Worm (Caenorhabditis elegans) whole organism, late embryonic: ENCODE data around the gene lin-29.

Experiments
- C08G9.2 ChIP-seq: sonication (generic microtip); optimal IDR thresholded peaks from 2 replicates; lab custom pipeline; 2016; ENCODE audit warnings: mild to moderate bottlenecking, missing genetic modification characterization, moderate library complexity, missing compliant biosample characterization
- C38D4.7 ChIP-seq: fragments of 200-800 bp; sonication (Bioruptor generic); optimal IDR thresholded peaks from 2 replicates; lab custom pipeline; 2018; ENCODE audit warnings: mild to moderate bottlenecking, missing genetic modification characterization, moderate library complexity, missing compliant biosample characterization
- K09A11.1 ChIP-seq: sonication (generic microtip); optimal IDR thresholded peaks from 2 replicates; lab custom pipeline; 2017; ENCODE audit warnings: antibody characterized with exemption, mild to moderate bottlenecking, missing genetic modification characterization, missing compliant biosample characterization; ENCODE audit not compliant: insufficient read depth
- Y22D7AL.16 ChIP-seq: sonication (generic microtip); optimal IDR thresholded peaks from 2 replicates; lab custom pipeline; 2016; ENCODE audit warnings: missing genetic modification characterization, missing compliant biosample characterization
- ahr-1 ChIP-seq: sonication (generic microtip); optimal IDR thresholded peaks from 2 replicates; lab custom pipeline; 2016; ENCODE audit warnings: missing genetic modification characterization, missing compliant biosample characterization
- ama-1 ChIP-seq: fragments of 150-350 bp; optimal IDR thresholded peaks from 2 replicates; lab custom pipeline; 2014
- ceh-18 ChIP-seq: sonication (generic microtip); optimal IDR thresholded peaks from 2 replicates; lab custom pipeline; 2016; ENCODE audit warnings: missing genetic modification characterization, missing compliant biosample characterization
- ceh-19 ChIP-seq: fragments of 200-800 bp; sonication (Bioruptor generic); optimal IDR thresholded peaks from 2 replicates; lab custom pipeline; 2018; ENCODE audit warnings: mild to moderate bottlenecking, missing genetic modification characterization, missing compliant biosample characterization
- ceh-2 ChIP-seq: sonication (generic microtip); optimal IDR thresholded peaks from 2 replicates; lab custom pipeline; 2016; ENCODE audit warnings: missing genotype, missing genetic modification characterization, missing compliant biosample characterization
- ceh-22 ChIP-seq: sonication (generic microtip); optimal IDR thresholded peaks from 2 replicates; lab custom pipeline; 2017; ENCODE audit warnings: missing biosample characterization, missing genetic modification characterization
- ceh-34 ChIP-seq: sonication (generic microtip); optimal IDR thresholded peaks from 2 replicates; lab custom pipeline; 2016; ENCODE audit warnings: mild to moderate bottlenecking, missing genetic modification characterization, missing compliant biosample characterization
- ceh-48 ChIP-seq: sonication (generic microtip); optimal IDR thresholded peaks from 2 replicates; lab custom pipeline; 2016; ENCODE audit warnings: missing genetic modification characterization, inconsistent platforms, missing compliant biosample characterization
- ceh-6 ChIP-seq: fragments of 200-800 bp; sonication (Bioruptor generic); optimal IDR thresholded peaks from 2 replicates; lab custom pipeline; 2018; ENCODE audit warnings: mild to moderate bottlenecking, missing genetic modification characterization, missing compliant biosample characterization
- che-1 ChIP-seq: sonication (generic microtip); optimal IDR thresholded peaks from 2 replicates; lab custom pipeline; 2016; ENCODE audit warnings: mild to moderate bottlenecking, missing genetic modification characterization, missing compliant biosample characterization
- dmd-4 ChIP-seq: sonication (generic microtip); optimal IDR thresholded peaks from 2 replicates; lab custom pipeline; 2016; ENCODE audit warnings: borderline replicate concordance, missing genetic modification characterization, missing compliant biosample characterization
- elt-2 ChIP-seq: sonication (generic microtip); optimal IDR thresholded peaks from 2 replicates; lab custom pipeline; 2016; ENCODE audit warnings: missing genetic modification reagents, missing genetic modification characterization, missing compliant biosample characterization
- ets-4 ChIP-seq: sonication (generic microtip); optimal IDR thresholded peaks from 2 replicates; lab custom pipeline; 2016; ENCODE audit warnings: missing genetic modification characterization, missing compliant biosample characterization
- fax-1 ChIP-seq: sonication (generic microtip); optimal IDR thresholded peaks from 2 replicates; lab custom pipeline; 2016; ENCODE audit warnings: missing genotype, missing genetic modification characterization, missing compliant biosample characterization
- fkh-10 ChIP-seq: fragments of 150-350 bp; optimal IDR thresholded peaks from 2 replicates; lab custom pipeline; 2014; ENCODE audit warnings: missing biosample characterization, missing genetic modification reagents, missing genetic modification characterization
- gmeb-2 ChIP-seq: sonication (generic microtip); optimal IDR thresholded peaks from 2 replicates; lab custom pipeline; 2016; ENCODE audit warnings: missing genetic modification characterization, inconsistent platforms, missing compliant biosample characterization
- hlh-13 ChIP-seq: fragments of 200-800 bp; sonication (Bioruptor generic); optimal IDR thresholded peaks from 2 replicates; lab custom pipeline; 2018; ENCODE audit warnings: mild to moderate bottlenecking, missing genetic modification characterization, missing compliant biosample characterization
- hlh-15 ChIP-seq: sonication (generic microtip); optimal IDR thresholded peaks from 2 replicates; lab custom pipeline; 2016; ENCODE audit warnings: missing genetic modification characterization, missing compliant biosample characterization
- hlh-6 ChIP-seq: sonication (generic microtip); optimal IDR thresholded peaks from 2 replicates; lab custom pipeline; 2016; ENCODE audit warnings: missing genotype, missing genetic modification characterization, missing compliant biosample characterization
- lim-6 ChIP-seq: sonication (generic microtip); optimal IDR thresholded peaks from 2 replicates; lab custom pipeline; 2016; ENCODE audit warnings: missing genetic modification characterization, missing compliant biosample characterization
- lin-11 ChIP-seq: fragments of 200-800 bp; sonication (Bioruptor generic); optimal IDR thresholded peaks from 2 replicates; lab custom pipeline; 2018; ENCODE audit warnings: mild to moderate bottlenecking, missing genetic modification characterization, missing compliant biosample characterization
- madf-2 ChIP-seq: sonication (generic microtip); optimal IDR thresholded peaks from 2 replicates; lab custom pipeline; 2017; ENCODE audit warnings: missing genetic modification characterization, missing compliant biosample characterization
- nfya-1 ChIP-seq: sonication (generic microtip); optimal IDR thresholded peaks from 2 replicates; lab custom pipeline; 2017; ENCODE audit warnings: missing genetic modification characterization, mild to moderate bottlenecking, missing compliant biosample characterization, antibody characterized with exemption, moderate library complexity
- nhr-232 ChIP-seq: sonication (generic microtip); optimal IDR thresholded peaks from 2 replicates; lab custom pipeline; 2016; ENCODE audit warnings: missing genetic modification characterization, missing compliant biosample characterization
- npax-4 ChIP-seq: sonication (generic microtip); optimal IDR thresholded peaks from 2 replicates; lab custom pipeline; 2016; ENCODE audit warnings: missing genetic modification characterization, missing compliant biosample characterization
- pat-9 ChIP-seq: fragments of 200-800 bp; sonication (Bioruptor generic); optimal IDR thresholded peaks from 2 replicates; lab custom pipeline; 2018; ENCODE audit warnings: mild to moderate bottlenecking, missing genetic modification characterization, moderate library complexity, missing compliant biosample characterization
- pax-1 ChIP-seq: fragments of 150-350 bp; optimal IDR thresholded peaks from 2 replicates; lab custom pipeline; 2014; ENCODE audit warnings: missing biosample characterization, missing genetic modification characterization
- pha-4 ChIP-seq: fragments of 150-350 bp; optimal IDR thresholded peaks from 2 replicates; lab custom pipeline; 2018; ENCODE audit warnings: missing biosample characterization, missing genetic modification reagents, missing genetic modification characterization
- pqm-1 ChIP-seq: sonication (generic microtip); optimal IDR thresholded peaks from 2 replicates; lab custom pipeline; 2016; ENCODE audit warnings: missing genetic modification characterization, missing compliant biosample characterization
- pros-1 ChIP-seq: fragments of 150-350 bp; optimal IDR thresholded peaks from 2 replicates; lab custom pipeline; 2014; ENCODE audit warnings: missing biosample characterization, missing genetic modification reagents, missing genetic modification characterization
- ref-2 ChIP-seq: sonication (generic microtip); optimal IDR thresholded peaks from 2 replicates; lab custom pipeline; 2016; ENCODE audit warnings: missing genetic modification characterization, missing compliant biosample characterization
- sdc-2 ChIP-seq: sonication (generic microtip); optimal IDR thresholded peaks from 2 replicates; lab custom pipeline; 2016; ENCODE audit warnings: missing genotype, missing genetic modification characterization, missing compliant biosample characterization
- sox-2 ChIP-seq: fragments of 200-800 bp; sonication (Bioruptor generic); IDR thresholded peaks from 2 replicates; pipeline ENCODE4 v1.3.6; 2022; ENCODE audit warnings: missing genetic modification reagents, missing genetic modification characterization, missing compliant biosample characterization
- sox-4 ChIP-seq: sonication (generic microtip); optimal IDR thresholded peaks from 2 replicates; lab custom pipeline; 2017; ENCODE audit warnings: mild to moderate bottlenecking, missing genetic modification characterization, inconsistent platforms, missing compliant biosample characterization
- syd-9 ChIP-seq: sonication (generic microtip); optimal IDR thresholded peaks from 2 replicates; lab custom pipeline; 2016; ENCODE audit warnings: mild to moderate bottlenecking, missing genetic modification characterization, moderate library complexity, missing compliant biosample characterization
- tbx-7 ChIP-seq: sonication (generic microtip); optimal IDR thresholded peaks from 2 replicates; lab custom pipeline; 2016; ENCODE audit warnings: missing genotype, missing genetic modification characterization, missing compliant biosample characterization
- unc-42 ChIP-seq: sonication (generic microtip); optimal IDR thresholded peaks from 2 replicates; lab custom pipeline; 2016; ENCODE audit warnings: missing genotype, missing genetic modification characterization, missing compliant biosample characterization
- unc-55 ChIP-seq: sonication (generic microtip); optimal IDR thresholded peaks from 2 replicates; lab custom pipeline; 2017; ENCODE audit warnings: missing biosample characterization, missing genetic modification reagents, missing genetic modification characterization
- unc-86 ChIP-seq: sonication (generic microtip); optimal IDR thresholded peaks from 2 replicates; lab custom pipeline; 2016; ENCODE audit warnings: missing genetic modification characterization, missing compliant biosample characterization

The lin-29 gene

DNA sequence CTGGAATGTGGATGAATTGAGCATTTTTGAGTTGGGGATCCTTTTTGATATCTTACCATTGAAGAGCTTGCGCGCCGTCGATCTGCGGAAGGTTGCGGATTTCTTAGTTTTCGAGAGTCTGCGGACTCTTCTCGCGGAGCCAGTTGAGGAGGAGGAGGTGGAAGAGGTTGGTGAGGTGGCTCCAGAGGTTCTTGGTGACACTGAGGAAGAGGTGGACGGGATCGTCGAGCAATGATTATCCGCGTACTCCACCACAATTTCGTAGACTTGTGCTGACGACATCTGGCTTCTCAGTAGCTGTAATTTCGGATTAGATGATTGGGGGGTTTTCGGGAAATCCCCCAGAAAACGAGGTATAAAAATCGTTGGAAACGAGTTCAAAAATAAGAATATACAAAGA lies 42.2 kb upstream of the lin-29 start, which contains the start of gene Y17G7B.21:
Gene Y17G7B.21, minus strand, starts transcription at position 299 of the 400 bp plus-strand sequence.
- TF ChIP-seq ama-1 (lab: Kevin White, UChicago) (peak; percentile 73), fax-1 (tag; lab: Kevin White, UChicago) (no peak), hlh-6 (tag; lab: Kevin White, UChicago) (peak; percentile 23), C08G9.2 (tag; lab: Kevin White, UChicago) (peak; percentile 33)
- TF ChIP-seq, all 69 proteins: peak for 3

ce11 chrII:11976727-11977259 lies 41.6 kb upstream of the lin-29 start:
- TF ChIP-seq unc-86 (tag; lab: Kevin White, UChicago) (no peak), ceh-19 (GFP tag; lab: Kevin White, UChicago) (no peak), pax-1 (tag; lab: Kevin White, UChicago) (no peak), unc-42 (tag; lab: Kevin White, UChicago) (no peak), unc-55 (no peak), ceh-22 (tag; lab: Kevin White, UChicago) (no peak), pha-4 (no peak), ahr-1 (tag; lab: Kevin White, UChicago) (no peak), syd-9 (tag; lab: Kevin White, UChicago) (no peak), npax-4 (tag; lab: Kevin White, UChicago) (no peak), elt-2 (tag; lab: Kevin White, UChicago) (no peak), ama-1 (lab: Kevin White, UChicago) (no peak), pros-1 (tag; lab: Kevin White, UChicago) (no peak), gmeb-2 (tag; lab: Kevin White, UChicago) (no peak), sdc-2 (tag; lab: Kevin White, UChicago) (no peak), ref-2 (tag; lab: Kevin White, UChicago) (no peak), pqm-1 (tag; lab: Kevin White, UChicago) (no peak)

ce11 chrII:11974048-11974995 lies 39.2 kb upstream of the lin-29 start:
- TF ChIP-seq ref-2 (tag; lab: Kevin White, UChicago) = no peak
- peak; percentile 67 for TF ChIP-seq gmeb-2 (tag; lab: Kevin White, UChicago)
- TF ChIP-seq lim-6 (tag; lab: Kevin White, UChicago) = no peak
- TF ChIP-seq ceh-18 (tag; lab: Kevin White, UChicago) = no peak
- peak; percentile 4 for TF ChIP-seq nfya-1 (tag; lab: Kevin White, UChicago)
- TF ChIP-seq hlh-15 (tag; lab: Kevin White, UChicago) = no peak
- no peak for TF ChIP-seq ceh-48 (tag; lab: Kevin White, UChicago)
- TF ChIP-seq hlh-13 (GFP tag; lab: Kevin White, UChicago) = no peak
- TF ChIP-seq Y22D7AL.16 (tag; lab: Kevin White, UChicago) = no peak
- peak; percentile 25 for TF ChIP-seq C38D4.7 (GFP tag; lab: Kevin White, UChicago)
- TF ChIP-seq elt-2 (tag; lab: Kevin White, UChicago) = peak; percentile 23
- no peak for TF ChIP-seq unc-86 (tag; lab: Kevin White, UChicago)
- TF ChIP-seq K09A11.1 = no peak
- TF ChIP-seq pat-9 (tag; lab: Kevin White, UChicago) = no peak
- TF ChIP-seq ets-4 (tag; lab: Kevin White, UChicago) = no peak
- peak; percentile 79 for TF ChIP-seq ama-1 (lab: Kevin White, UChicago)
- no peak for TF ChIP-seq pqm-1 (tag; lab: Kevin White, UChicago)
- no peak for TF ChIP-seq pros-1 (tag; lab: Kevin White, UChicago)
- TF ChIP-seq madf-2 = no peak
- TF ChIP-seq fkh-10 (GFP tag; lab: Kevin White, UChicago) = no peak
- TF ChIP-seq, all 69 proteins: peak for 5

DNA sequence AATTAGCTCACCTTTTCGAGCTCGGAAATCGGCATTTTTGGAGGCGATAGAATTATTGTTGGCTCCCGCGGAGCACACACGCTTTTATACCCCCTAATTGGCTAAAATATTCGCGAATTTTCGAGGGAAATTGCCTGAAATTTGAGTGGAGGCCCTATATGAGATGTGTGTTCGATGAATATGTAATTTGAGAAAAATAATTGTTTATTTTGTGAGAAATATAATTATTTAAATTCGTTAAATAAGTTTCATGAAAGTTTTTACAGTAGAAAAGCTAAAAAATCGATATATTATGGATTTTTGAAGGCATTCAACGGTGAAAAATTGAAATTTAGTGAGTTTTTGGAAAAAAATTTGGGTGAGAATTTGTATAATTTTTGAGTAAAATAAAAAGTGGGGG lies 38.5 kb upstream of the lin-29 start, which contains the start of gene acbp-6:
Gene acbp-6, minus strand, starts transcription at position 101 of the 400 bp plus-strand sequence.
- no peak for TF ChIP-seq pha-4
- TF ChIP-seq syd-9 (tag; lab: Kevin White, UChicago) = no peak
- no peak for TF ChIP-seq ceh-6 (GFP tag; lab: Kevin White, UChicago)
- no peak for TF ChIP-seq ceh-2 (tag; lab: Kevin White, UChicago)
- no peak for TF ChIP-seq lin-11 (tag; lab: Kevin White, UChicago)
- no peak for TF ChIP-seq ceh-34
- no peak for TF ChIP-seq ceh-18 (tag; lab: Kevin White, UChicago)
- TF ChIP-seq sox-2 (GFP tag; lab: Robert Waterston, UW) = no peak
- TF ChIP-seq elt-2 (tag; lab: Kevin White, UChicago) = no peak
- TF ChIP-seq fkh-10 (GFP tag; lab: Kevin White, UChicago) = no peak
- no peak for TF ChIP-seq nhr-232
- TF ChIP-seq ceh-22 (tag; lab: Kevin White, UChicago) = no peak
- no peak for TF ChIP-seq pqm-1 (tag; lab: Kevin White, UChicago)
- TF ChIP-seq dmd-4 (tag; lab: Kevin White, UChicago) = no peak
- no peak for TF ChIP-seq tbx-7
- no peak for TF ChIP-seq che-1 (tag; lab: Kevin White, UChicago)
- no peak for TF ChIP-seq sox-4 (tag; lab: Kevin White, UChicago)
